Worm (Caenorhabditis elegans) whole organism, late embryonic: ENCODE results near the gene cyp-35C1.

ENCODE experiments used
- eyg-1 ChIP-seq: sonication (generic microtip); optimal IDR thresholded peaks from 2 replicates; lab custom pipeline; 2016; ENCODE audit warnings: missing genotype, missing genetic modification characterization, missing compliant biosample characterization
- ttx-3 ChIP-seq: sonication (generic microtip); optimal IDR thresholded peaks from 2 replicates; lab custom pipeline; 2016; ENCODE audit warnings: missing genetic modification reagents, missing genetic modification characterization, missing compliant biosample characterization

ce11 chrV:13909400-13909799 is 11.1 kb upstream of the cyp-35C1 start, which contains the start of gene C06B3.7:
- TF ChIP-seq ttx-3 (tag; lab: Kevin White, UChicago): no peak
- TF ChIP-seq eyg-1: no peak
